Worm (Caenorhabditis elegans): ENCODE data around the gene fbxb-57.

DNA sequence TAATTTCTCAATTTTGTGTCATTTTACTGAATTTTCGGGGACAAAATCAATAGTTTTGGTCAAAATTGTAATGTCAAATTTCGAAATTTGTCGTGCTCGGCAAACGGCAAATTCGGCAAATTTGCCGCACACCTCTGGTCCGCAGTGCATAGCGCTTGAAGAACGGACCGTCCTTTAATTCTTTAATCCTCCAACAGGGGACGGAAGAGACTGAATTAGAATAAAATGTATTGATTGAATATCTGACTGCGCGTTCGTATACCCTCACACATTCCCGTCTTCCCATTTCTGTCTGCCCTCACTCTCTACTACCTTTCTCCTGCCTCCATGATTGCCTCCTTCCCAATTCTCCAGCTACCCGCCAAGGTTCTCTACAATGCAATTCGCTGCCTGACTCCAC, 10.7 kb downstream of the fbxb-57 start, which contains the start of gene F55C9.14:
- no peak for TF ChIP-seq sea-1 (GFP tag; conservative IDR thresholded peaks at IDR 0.05)
- TF ChIP-seq aly-1 (tag; optimal IDR thresholded peaks at IDR 0.05), result no peak
- no peak for TF ChIP-seq ama-1 (optimal IDR thresholded peaks at IDR 0.05)
- no peak for TF ChIP-seq pes-1 (GFP tag; IDR thresholded peaks at IDR 0.05)
- no peak for TF ChIP-seq tbx-11 (GFP tag; IDR thresholded peaks at IDR 0.05)
- TF ChIP-seq F13C5.2 (tag; optimal IDR thresholded peaks at IDR 0.05), result no peak
- TF ChIP-seq hnd-1 (tag; optimal IDR thresholded peaks at IDR 0.05), result no peak
- TF ChIP-seq hmg-4 (GFP tag; optimal IDR thresholded peaks at IDR 0.05), result no peak
- no peak for TF ChIP-seq ceh-13 (GFP tag; optimal IDR thresholded peaks at IDR 0.05)
- no peak for TF ChIP-seq hmbx-1 (tag; optimal IDR thresholded peaks at IDR 0.05)
- no peak for TF ChIP-seq flt-1 (GFP tag; IDR thresholded peaks at IDR 0.05)
- TF ChIP-seq B0310.2 (tag; optimal IDR thresholded peaks at IDR 0.05), result no peak
- no peak for TF ChIP-seq tra-4 (tag; optimal IDR thresholded peaks at IDR 0.05)

Measured in whole organism, early embryonic.